Worm (Caenorhabditis elegans): ENCODE data around the gene rab-37.

DNA sequence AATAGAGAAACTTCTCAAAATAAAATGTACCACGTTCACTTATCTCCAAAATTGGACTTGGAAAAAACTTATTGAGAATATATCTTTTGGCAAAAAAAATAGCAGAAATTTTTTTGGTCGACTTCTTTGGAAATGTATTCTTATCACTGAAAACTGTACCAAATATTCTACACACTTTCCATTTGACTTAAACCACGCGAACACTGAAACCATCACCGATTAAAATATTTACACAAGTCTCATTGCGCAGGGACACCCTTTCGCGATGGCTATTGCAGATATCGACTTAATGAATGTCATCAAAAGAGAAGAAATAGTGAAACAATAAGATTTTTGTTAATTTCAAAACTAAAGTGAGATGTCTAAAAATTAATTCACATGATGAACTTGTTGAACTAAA, 27.2 kb downstream of the rab-37 start:
- no peak for TF ChIP-seq sptf-2 (GFP tag; optimal IDR thresholded peaks at IDR 0.05)
- no peak for TF ChIP-seq let-607 (tag; optimal IDR thresholded peaks at IDR 0.05)
- no peak for TF ChIP-seq sdz-38 (tag; optimal IDR thresholded peaks at IDR 0.05)
- no peak for TF ChIP-seq B0336.3 (GFP tag; IDR thresholded peaks at IDR 0.05)
- no peak for TF ChIP-seq atf-7 (tag; optimal IDR thresholded peaks at IDR 0.05)
- TF ChIP-seq F23B12.7 (tag; optimal IDR thresholded peaks at IDR 0.05; ENCODE audit: insufficient read depth): peak; percentile 66
- TF ChIP-seq pha-4 (tag; optimal IDR thresholded peaks at IDR 0.05): peak; percentile 31
- no peak for TF ChIP-seq F37B4.10 (GFP tag; IDR thresholded peaks at IDR 0.05)
